Fruit fly (Drosophila melanogaster): ENCODE data around the gene CG31200.

The CG31200 gene

DNA sequence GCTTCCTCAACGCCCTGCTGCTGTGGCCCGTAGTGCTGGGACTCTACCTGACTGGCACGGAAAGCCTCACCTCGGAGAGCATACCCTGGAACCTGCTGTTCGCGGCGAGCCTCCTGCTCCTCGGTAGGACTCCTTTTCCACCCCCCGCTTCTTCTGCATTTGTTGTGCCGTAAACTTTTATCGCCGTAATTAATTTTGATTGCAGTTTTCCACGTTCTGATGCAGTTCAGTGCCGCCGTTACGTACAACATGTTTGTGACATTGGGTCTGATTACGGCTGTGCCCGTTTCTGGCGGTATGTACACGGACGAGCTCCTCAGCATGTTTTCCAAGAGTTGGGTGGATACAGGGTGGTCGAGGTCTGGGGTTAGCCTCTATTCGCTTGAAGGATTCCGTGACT, 4.4 kb upstream of the CG31200 start:
- TF ChIP-seq Sox14 (GFP tag; optimal IDR thresholded peaks at IDR 0.05) (no peak), CG7368 (GFP tag; optimal IDR thresholded peaks at IDR 0.05) (no peak), CG31627 (GFP tag; optimal IDR thresholded peaks at IDR 0.05) (no peak), CG6854 (GFP tag; optimal IDR thresholded peaks at IDR 0.05) (no peak), svp (GFP tag) (no peak), dsx (GFP tag; optimal IDR thresholded peaks at IDR 0.05; ENCODE audit: poor library complexity, severe bottlenecking) (no peak), dac (GFP tag; optimal IDR thresholded peaks at IDR 0.05) (no peak), CG8632 (GFP tag; optimal IDR thresholded peaks at IDR 0.05) (no peak), Blimp-1 (GFP tag; optimal IDR thresholded peaks at IDR 0.05) (no peak), Gug (GFP tag; IDR thresholded peaks at IDR 0.05) (no peak), CG11294 (GFP tag; IDR thresholded peaks at IDR 0.05) (no peak), CG16779 (tag; optimal IDR thresholded peaks at IDR 0.05) (no peak), esn (GFP tag; optimal IDR thresholded peaks at IDR 0.05) (no peak), Hr4 (GFP tag; optimal IDR thresholded peaks at IDR 0.05) (no peak), CG1621 (tag; optimal IDR thresholded peaks at IDR 0.05) (no peak), CG11902 (GFP tag; optimal IDR thresholded peaks at IDR 0.05) (no peak), lz (GFP tag; optimal IDR thresholded peaks at IDR 0.05) (no peak), achi (GFP tag; optimal IDR thresholded peaks at IDR 0.05) (no peak), CG32006 (GFP tag; optimal IDR thresholded peaks at IDR 0.05) (no peak), vri (GFP tag; optimal IDR thresholded peaks at IDR 0.05) (no peak)

DNA sequence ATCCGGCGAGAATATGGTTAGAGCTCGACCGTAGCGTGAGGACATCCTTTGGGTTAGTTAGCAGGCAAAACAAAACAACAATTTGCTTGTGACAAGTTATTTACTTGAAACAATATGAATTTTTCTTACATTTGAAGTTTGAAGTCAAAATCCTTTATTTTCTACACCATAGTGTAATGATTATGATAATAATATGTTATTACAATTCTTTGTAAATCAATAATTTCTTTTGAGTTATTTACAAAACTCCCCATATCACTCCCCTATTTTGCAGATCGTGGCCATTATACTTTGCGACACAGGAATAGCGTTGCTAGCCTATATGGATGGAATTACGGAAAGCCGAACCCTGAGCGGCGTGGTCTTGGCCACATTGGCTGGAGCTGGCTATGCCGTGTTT, 3.8 kb upstream of the CG31200 start, which contains the start of gene Prosalpha4T1:
Prosalpha4T1 (minus strand) TSS at position 101 of the 400 bp plus-strand sequence.
- TF ChIP-seq CG6276 (GFP tag; optimal IDR thresholded peaks at IDR 0.05) = no peak
- no peak for TF ChIP-seq Hr38 (GFP tag; optimal IDR thresholded peaks at IDR 0.05)
- no peak for TF ChIP-seq CG11762 (GFP tag; optimal IDR thresholded peaks at IDR 0.05; ENCODE audit: insufficient read depth)
- TF ChIP-seq CG15336 (GFP tag; IDR thresholded peaks at IDR 0.05) = no peak
- no peak for TF ChIP-seq Ets96B (tag; optimal IDR thresholded peaks at IDR 0.05)
- TF ChIP-seq CG9139 (GFP tag; optimal IDR thresholded peaks at IDR 0.05) = no peak
- TF ChIP-seq CG10669 (GFP tag; optimal IDR thresholded peaks at IDR 0.05) = no peak
- no peak for TF ChIP-seq CG31627 (GFP tag; optimal IDR thresholded peaks at IDR 0.05)
- no peak for TF ChIP-seq CG6792 (GFP tag; optimal IDR thresholded peaks at IDR 0.05)
- TF ChIP-seq CG6854 (GFP tag; optimal IDR thresholded peaks at IDR 0.05) = no peak

DNA sequence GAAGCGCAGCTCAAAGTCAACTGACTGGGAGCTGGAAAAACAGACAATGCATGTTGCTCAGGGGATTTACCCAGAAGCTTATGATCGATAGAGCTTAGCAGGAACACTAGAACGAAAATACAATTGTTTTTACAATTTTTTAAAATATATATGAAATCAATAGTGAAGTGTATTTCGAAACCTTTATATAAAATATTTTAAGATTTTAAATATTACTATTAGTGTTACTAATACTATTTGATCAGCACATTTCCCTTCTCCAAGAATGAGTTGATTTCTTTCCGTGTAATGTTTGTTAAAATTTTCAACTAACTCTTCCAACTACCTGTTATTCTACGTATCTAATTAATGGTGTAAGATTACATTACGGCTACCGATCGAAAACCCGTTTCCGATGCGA, 1.4 kb downstream of the CG31200 start, which contains the start of gene CG31199:
CG31199 (minus strand) TSS at position 101 of the 400 bp plus-strand sequence.
- TF ChIP-seq CG3032 (tag; optimal IDR thresholded peaks at IDR 0.05) (no peak), CG11902 (GFP tag; optimal IDR thresholded peaks at IDR 0.05) (no peak), CG4318 (GFP tag; optimal IDR thresholded peaks at IDR 0.05) (no peak), fd59A (GFP tag; optimal IDR thresholded peaks at IDR 0.05) (no peak), Eip78C (GFP tag) (no peak), CG6808 (GFP tag; optimal IDR thresholded peaks at IDR 0.05) (no peak), Sox15 (GFP tag; optimal IDR thresholded peaks at IDR 0.05) (no peak), CG11294 (GFP tag; IDR thresholded peaks at IDR 0.05) (no peak), net (GFP tag; optimal IDR thresholded peaks at IDR 0.05) (no peak)

DNA sequence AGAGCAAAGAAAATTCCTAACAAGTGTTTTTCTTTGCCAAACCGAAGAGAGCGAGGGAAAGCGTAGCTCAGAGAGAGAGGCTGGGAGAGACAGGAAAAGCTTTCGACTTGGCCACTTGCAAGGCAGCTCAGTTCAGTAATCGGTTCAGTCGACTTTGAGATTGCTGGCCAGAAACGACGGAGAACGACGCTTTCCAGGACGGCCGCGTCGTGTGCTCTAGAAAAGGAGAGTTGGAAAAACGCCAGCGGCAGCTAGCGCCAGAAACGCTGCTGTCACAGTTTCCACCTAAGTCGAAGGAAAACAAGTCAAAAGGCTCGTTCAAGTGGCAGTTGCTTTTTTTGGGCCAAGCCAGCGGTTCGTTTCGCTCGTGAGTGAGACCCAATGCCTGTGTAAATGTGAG, 5.2 kb downstream of the CG31200 start, which contains the start of gene CG42322:
CG42322 (plus strand) TSS at position 138 of the 400 bp plus-strand sequence.
- TF ChIP-seq Sox14 (GFP tag; optimal IDR thresholded peaks at IDR 0.05) (no peak), esn (GFP tag; optimal IDR thresholded peaks at IDR 0.05) (no peak), svp (GFP tag) (no peak), CG7368 (GFP tag; optimal IDR thresholded peaks at IDR 0.05) (no peak), CG11294 (GFP tag; IDR thresholded peaks at IDR 0.05) (no peak), Eip78C (GFP tag) (no peak), CG8119 (GFP tag; IDR thresholded peaks at IDR 0.05) (peak; percentile 16; the same call in 1 of the 3 replicates)

Measured in whole organism, prepupa.